Fruit fly (Drosophila melanogaster) whole organism, prepupa: ENCODE results near the gene CG14427.
A peak's percentile ranks its signal among the peaks of the same experiment; 100 is the strongest.

ENCODE experiments used
- Blimp-1 ChIP-seq: fragments of 200-800 bp; sonication (Bioruptor generic); optimal IDR thresholded peaks from 3 replicates; lab custom pipeline; 2017; ENCODE audit warnings: missing biosample characterization, missing genetic modification characterization, mild to moderate bottlenecking, moderate library complexity, missing genetic modification reagents
- CG10631 ChIP-seq: fragments of 200-800 bp; sonication (Bioruptor generic); optimal IDR thresholded peaks from 2 replicates; lab custom pipeline; 2016; ENCODE audit warnings: missing biosample characterization, missing genetic modification characterization
- CG10669 ChIP-seq: fragments of 200-800 bp; sonication (Bioruptor generic); optimal IDR thresholded peaks from 3 replicates; lab custom pipeline; 2018; ENCODE audit warnings: missing biosample characterization, mild to moderate bottlenecking, missing genetic modification characterization, moderate library complexity
- CG11294 ChIP-seq: fragments of 200-800 bp; sonication (Bioruptor generic); IDR thresholded peaks from 2 replicates; pipeline ENCODE4 v1.3.6; 2022; ENCODE audit warnings: missing biosample characterization, missing genetic modification characterization
- CG11762 ChIP-seq: fragments of 200-800 bp; sonication (Bioruptor generic); optimal IDR thresholded peaks from 3 replicates; lab custom pipeline; 2016; ENCODE audit warnings: missing biosample characterization, missing genetic modification characterization; ENCODE audit not compliant: insufficient read depth
- CG11902 ChIP-seq: fragments of 200-800 bp; sonication (Bioruptor generic); optimal IDR thresholded peaks from 3 replicates; lab custom pipeline; 2016; ENCODE audit warnings: missing biosample characterization, missing genetic modification characterization
- CG1621 ChIP-seq: fragments of 200-800 bp; sonication (Bioruptor generic); optimal IDR thresholded peaks from 3 replicates; lab custom pipeline; 2018; ENCODE audit warnings: missing biosample characterization, mild to moderate bottlenecking, missing genetic modification characterization
- CG16779 ChIP-seq: fragments of 200-800 bp; sonication (Bioruptor generic); optimal IDR thresholded peaks from 3 replicates; lab custom pipeline; 2017; ENCODE audit warnings: missing biosample characterization, mild to moderate bottlenecking, missing genetic modification characterization
- CG3032 ChIP-seq: fragments of 200-800 bp; optimal IDR thresholded peaks from 2 replicates; lab custom pipeline; 2019; ENCODE audit warnings: missing biosample characterization, mild to moderate bottlenecking, missing genetic modification characterization, moderate library complexity
- CG31627 ChIP-seq: fragments of 200-800 bp; sonication (Bioruptor generic); optimal IDR thresholded peaks from 3 replicates; lab custom pipeline; 2016; ENCODE audit warnings: missing biosample characterization, missing genetic modification characterization
- CG32006 ChIP-seq: fragments of 200-800 bp; sonication (Bioruptor generic); optimal IDR thresholded peaks from 3 replicates; lab custom pipeline; 2017; ENCODE audit warnings: missing biosample characterization, mild to moderate bottlenecking, missing genetic modification characterization
- CG34406 ChIP-seq: fragments of 200-800 bp; sonication (Bioruptor generic); optimal IDR thresholded peaks from 3 replicates; lab custom pipeline; 2016; ENCODE audit warnings: missing biosample characterization, missing genetic modification characterization
- CG3919 ChIP-seq: fragments of 200-800 bp; sonication (Bioruptor generic); optimal IDR thresholded peaks from 3 replicates; lab custom pipeline; 2016; ENCODE audit warnings: missing biosample characterization, missing genetic modification characterization
- CG4318 ChIP-seq: fragments of 200-800 bp; sonication (Bioruptor generic); optimal IDR thresholded peaks from 3 replicates; lab custom pipeline; 2017; ENCODE audit warnings: missing biosample characterization, mild to moderate bottlenecking, missing genetic modification characterization
- CG6276 ChIP-seq: fragments of 200-800 bp; sonication (Bioruptor generic); optimal IDR thresholded peaks from 2 replicates; lab custom pipeline; 2017; ENCODE audit warnings: missing biosample characterization, mild to moderate bottlenecking, missing genetic modification characterization
- CG6792 ChIP-seq: fragments of 200-800 bp; sonication (Bioruptor generic); optimal IDR thresholded peaks from 3 replicates; lab custom pipeline; 2016; ENCODE audit warnings: missing biosample characterization, missing genetic modification characterization
- CG6808 ChIP-seq: fragments of 200-800 bp; sonication (Bioruptor generic); optimal IDR thresholded peaks from 3 replicates; lab custom pipeline; 2017; ENCODE audit warnings: missing biosample characterization, missing genetic modification characterization, mild to moderate bottlenecking, moderate library complexity, missing genetic modification reagents
- CG6854 ChIP-seq: fragments of 200-800 bp; sonication (Bioruptor generic); optimal IDR thresholded peaks from 2 replicates; lab custom pipeline; 2017; ENCODE audit warnings: missing biosample characterization, mild to moderate bottlenecking, missing genetic modification characterization
- CG7368 ChIP-seq: fragments of 200-800 bp; sonication (Bioruptor generic); optimal IDR thresholded peaks from 3 replicates; lab custom pipeline; 2016; ENCODE audit warnings: missing biosample characterization, missing genetic modification characterization
- CG8119 ChIP-seq: fragments of 200-800 bp; sonication (Bioruptor generic); IDR thresholded peaks from 3 replicates; pipeline ENCODE4 v1.3.6; 2022; ENCODE audit warnings: missing biosample characterization, missing genetic modification characterization
- CG8632 ChIP-seq: fragments of 200-800 bp; sonication (Bioruptor generic); optimal IDR thresholded peaks from 3 replicates; lab custom pipeline; 2016; ENCODE audit warnings: missing biosample characterization, missing genetic modification characterization
- CG9139 ChIP-seq: fragments of 200-800 bp; sonication (Bioruptor generic); optimal IDR thresholded peaks from 3 replicates; lab custom pipeline; 2017; ENCODE audit warnings: missing biosample characterization, mild to moderate bottlenecking, missing genetic modification characterization
- Eip78C ChIP-seq: fragments of 200-800 bp; sonication (Bioruptor generic); peaks from one replicate; lab custom pipeline; 2016; ENCODE audit warnings: missing biosample characterization, missing genetic modification characterization
- Eip93F ChIP-seq: fragments of 200-800 bp; sonication (Bioruptor generic); optimal IDR thresholded peaks from 2 replicates; lab custom pipeline; 2016; ENCODE audit warnings: missing biosample characterization, mild to moderate bottlenecking, missing genetic modification characterization
- Ets21C ChIP-seq: fragments of 200-800 bp; sonication (Bioruptor generic); optimal IDR thresholded peaks from 3 replicates; lab custom pipeline; 2016; ENCODE audit warnings: missing biosample characterization, missing genetic modification characterization
- Gug ChIP-seq: fragments of 200-800 bp; sonication (Bioruptor generic); IDR thresholded peaks from 2 replicates; pipeline ENCODE4 v1.3.6; 2022; ENCODE audit warnings: missing biosample characterization, missing genetic modification characterization
- Hr38 ChIP-seq: sonication (Bioruptor generic); optimal IDR thresholded peaks from 2 replicates; lab custom pipeline; 2016; ENCODE audit warnings: missing biosample characterization, missing genetic modification characterization
- Hr39 ChIP-seq: fragments of 200-800 bp; sonication (Bioruptor generic); optimal IDR thresholded peaks from 2 replicates; lab custom pipeline; 2016; ENCODE audit warnings: missing biosample characterization, missing genetic modification characterization
- Lpt ChIP-seq: fragments of 200-800 bp; sonication (Bioruptor generic); optimal IDR thresholded peaks from 3 replicates; lab custom pipeline; 2016; ENCODE audit warnings: missing biosample characterization, missing genetic modification characterization
- OdsH ChIP-seq: fragments of 200-800 bp; sonication (Bioruptor generic); optimal IDR thresholded peaks from 3 replicates; lab custom pipeline; 2016; ENCODE audit warnings: missing biosample characterization, missing genetic modification characterization
- Smox ChIP-seq: fragments of 200-800 bp; sonication (Bioruptor generic); optimal IDR thresholded peaks from 3 replicates; lab custom pipeline; 2016; ENCODE audit warnings: missing biosample characterization, missing genetic modification characterization
- Sox102F ChIP-seq: fragments of 200-800 bp; sonication (Bioruptor generic); optimal IDR thresholded peaks from 2 replicates; lab custom pipeline; 2016; ENCODE audit warnings: missing biosample characterization, mild to moderate bottlenecking, missing genetic modification characterization
- Sox14 ChIP-seq: fragments of 200-800 bp; sonication (Bioruptor generic); optimal IDR thresholded peaks from 3 replicates; lab custom pipeline; 2016; ENCODE audit warnings: missing biosample characterization, missing genetic modification characterization
- Sox15 ChIP-seq: fragments of 200-800 bp; sonication (Bioruptor generic); optimal IDR thresholded peaks from 3 replicates; lab custom pipeline; 2016; ENCODE audit warnings: missing biosample characterization, missing genetic modification characterization
- achi ChIP-seq: fragments of 200-800 bp; sonication (Bioruptor generic); optimal IDR thresholded peaks from 3 replicates; lab custom pipeline; 2016; ENCODE audit warnings: missing biosample characterization, missing genetic modification characterization
- acj6 ChIP-seq: fragments of 200-800 bp; sonication (Bioruptor generic); optimal IDR thresholded peaks from 3 replicates; lab custom pipeline; 2016; ENCODE audit warnings: missing biosample characterization, missing genetic modification characterization
- dsx ChIP-seq: fragments of 200-800 bp; optimal IDR thresholded peaks from 3 replicates; lab custom pipeline; 2019; ENCODE audit warnings: missing biosample characterization, mild to moderate bottlenecking, missing genetic modification characterization, moderate library complexity; ENCODE audit not compliant: poor library complexity, severe bottlenecking
- eg ChIP-seq: fragments of 200-800 bp; sonication (Bioruptor generic); IDR thresholded peaks from 3 replicates; pipeline ENCODE4 v1.3.6; 2022; ENCODE audit warnings: missing biosample characterization, missing genetic modification characterization
- fkh ChIP-seq: fragments of 200-800 bp; sonication (Bioruptor generic); optimal IDR thresholded peaks from 3 replicates; lab custom pipeline; 2017; ENCODE audit warnings: missing biosample characterization, mild to moderate bottlenecking, missing genetic modification characterization, moderate library complexity
- lz ChIP-seq: fragments of 200-800 bp; sonication (Bioruptor generic); optimal IDR thresholded peaks from 3 replicates; lab custom pipeline; 2016; ENCODE audit warnings: missing biosample characterization, missing genetic modification characterization
- net ChIP-seq: fragments of 200-800 bp; sonication (Bioruptor generic); optimal IDR thresholded peaks from 3 replicates; lab custom pipeline; 2016; ENCODE audit warnings: missing biosample characterization, missing genetic modification characterization
- pdm3 ChIP-seq: fragments of 200-800 bp; sonication (Bioruptor generic); optimal IDR thresholded peaks from 3 replicates; lab custom pipeline; 2016; ENCODE audit warnings: missing biosample characterization, missing genetic modification characterization
- salr ChIP-seq, 2 experiments: fragments of 200-800 bp; sonication (Bioruptor generic); optimal IDR thresholded peaks; 3 replicates each; lab custom pipeline; 2016 to 2018; ENCODE audit warnings: missing biosample characterization in 2 of 2, missing genetic modification characterization in 2 of 2, mild to moderate bottlenecking in 1 of 2
- spab ChIP-seq: fragments of 200-800 bp; sonication (Bioruptor generic); optimal IDR thresholded peaks from 2 replicates; lab custom pipeline; 2017; ENCODE audit warnings: missing biosample characterization, mild to moderate bottlenecking, missing genetic modification characterization, missing genetic modification reagents
- ss ChIP-seq, 2 experiments: fragments of 200-800 bp; sonication (Bioruptor generic); optimal IDR thresholded peaks; 2 replicates in 1 of 2; 3 replicates in 1 of 2; lab custom pipeline; 2017 to 2018; ENCODE audit warnings: mild to moderate bottlenecking in 2 of 2, missing biosample characterization in 2 of 2, missing genetic modification characterization in 2 of 2, moderate library complexity in 1 of 2
- svp ChIP-seq: fragments of 200-800 bp; sonication (Bioruptor generic); peaks from one replicate; lab custom pipeline; 2016; ENCODE audit warnings: missing biosample characterization, missing genetic modification characterization
- topi ChIP-seq: fragments of 200-800 bp; sonication (Bioruptor generic); optimal IDR thresholded peaks from 3 replicates; lab custom pipeline; 2016; ENCODE audit warnings: missing biosample characterization, missing genetic modification characterization
- vri ChIP-seq: fragments of 200-800 bp; sonication (Bioruptor generic); optimal IDR thresholded peaks from 3 replicates; lab custom pipeline; 2016; ENCODE audit warnings: missing biosample characterization, mild to moderate bottlenecking, missing genetic modification characterization

Gene CG14427

dm6 chrX:6998492-6998852, 41.9 kb upstream of the CG14427 start, which contains the start of gene Inx2 (continued):
- TF ChIP-seq CG31627 (GFP tag; lab: Kevin White, UChicago) = no peak
- TF ChIP-seq dsx (GFP tag; lab: Kevin White, UChicago) = peak; percentile 39
- TF ChIP-seq CG10631 (GFP tag; lab: Kevin White, UChicago) = no peak
- peak; percentile 5 for TF ChIP-seq CG6276 (GFP tag; lab: Kevin White, UChicago)

DNA sequence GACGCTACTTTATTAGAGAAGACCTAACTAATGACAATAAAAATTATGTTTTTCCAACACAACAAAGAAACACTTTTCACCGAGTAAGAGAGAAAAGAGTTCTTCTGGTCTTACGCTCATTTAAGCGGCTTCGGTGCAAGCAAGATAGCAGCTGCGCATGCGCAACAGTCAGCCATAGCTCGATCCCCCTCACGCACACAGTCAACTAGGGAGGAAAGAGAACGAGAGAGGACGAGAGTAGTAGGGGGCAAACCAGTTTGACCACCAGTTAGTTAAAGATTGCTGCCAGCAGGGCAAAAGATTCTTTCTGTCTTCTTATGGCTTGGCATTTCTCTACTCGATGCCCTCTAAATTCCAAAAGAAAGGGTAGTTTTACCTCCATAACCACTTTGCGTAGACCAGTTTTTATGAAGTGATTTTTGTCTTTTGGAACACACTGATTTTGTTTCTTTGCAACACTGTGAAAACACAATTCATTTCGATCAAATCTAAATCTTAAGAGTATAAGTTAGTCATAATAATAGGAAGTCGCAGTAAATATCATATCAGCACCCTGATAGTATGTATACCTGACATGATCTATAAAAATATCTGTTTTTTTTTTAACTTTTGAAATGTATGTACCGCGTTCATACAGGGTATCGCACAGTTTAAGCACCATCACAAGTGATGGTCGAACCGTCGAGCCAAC, 39.8 kb upstream of the CG14427 start:
- no peak for TF ChIP-seq CG11762 (GFP tag; lab: Kevin White, UChicago)
- peak; percentile 52 for TF ChIP-seq pdm3 (GFP tag; lab: Kevin White, UChicago)
- TF ChIP-seq Sox102F = peak; percentile 40
- no peak for TF ChIP-seq CG16779 (tag; lab: Kevin White, UChicago)
- TF ChIP-seq CG31627 (GFP tag; lab: Kevin White, UChicago) = peak; percentile 29
- no peak for TF ChIP-seq CG34406 (GFP tag; lab: Kevin White, UChicago)
- peak; percentile 16 for TF ChIP-seq net (GFP tag; lab: Kevin White, UChicago)
- peak; percentile 28 for TF ChIP-seq CG6276 (GFP tag; lab: Kevin White, UChicago)
- TF ChIP-seq dsx (GFP tag; lab: Kevin White, UChicago) = peak; percentile 28
- TF ChIP-seq CG3032 = no peak
- TF ChIP-seq acj6 = peak; percentile 46
- TF ChIP-seq CG1621 = no peak
- peak in 1 of 2 experiments; percentile 59 for TF ChIP-seq salr (GFP tag; optimal IDR thresholded peaks at IDR 0.05; lab: Kevin White, UChicago)
- TF ChIP-seq achi = peak; percentile 56
- TF ChIP-seq CG6854 = no peak
- no peak for TF ChIP-seq fkh (GFP tag; lab: Kevin White, UChicago)
- no peak for TF ChIP-seq CG4318 (GFP tag; lab: Kevin White, UChicago)
- peak; percentile 6 for TF ChIP-seq lz
- TF ChIP-seq ss (GFP tag; optimal IDR thresholded peaks at IDR 0.05; lab: Kevin White, UChicago) = peak in 1 of 2 experiments; percentile 54
- peak; percentile 28 for TF ChIP-seq CG6792 (GFP tag; lab: Kevin White, UChicago)
- TF ChIP-seq CG32006 = peak; percentile 65
- TF ChIP-seq Hr39 = no peak
- TF ChIP-seq svp = no peak
- no peak for TF ChIP-seq vri
- no peak for TF ChIP-seq CG9139 (GFP tag; lab: Kevin White, UChicago)
- peak; percentile 42 for TF ChIP-seq Smox
- TF ChIP-seq Sox15 = no peak
- peak; percentile 60 for TF ChIP-seq CG10631 (GFP tag; lab: Kevin White, UChicago)
- no peak for TF ChIP-seq topi (GFP tag; lab: Kevin White, UChicago)
- TF ChIP-seq CG8632 (GFP tag; lab: Kevin White, UChicago) = peak; percentile 34
- TF ChIP-seq Gug (GFP tag; lab: Robert Waterston, UW) = no peak
- no peak for TF ChIP-seq Blimp-1 (GFP tag; lab: Kevin White, UChicago)
- TF ChIP-seq Ets21C (GFP tag; lab: Kevin White, UChicago) = no peak
- TF ChIP-seq Eip78C (GFP tag; lab: Kevin White, UChicago) = peak; percentile 81
- no peak for TF ChIP-seq CG11902 (GFP tag; lab: Kevin White, UChicago)
- TF ChIP-seq Eip93F (GFP tag; lab: Kevin White, UChicago) = no peak
- no peak for TF ChIP-seq CG8119 (GFP tag; lab: Robert Waterston, UW)
- no peak for TF ChIP-seq CG10669 (GFP tag; lab: Kevin White, UChicago)
- TF ChIP-seq CG6808 (GFP tag; lab: Kevin White, UChicago) = peak; percentile 38
- TF ChIP-seq CG3919 (GFP tag; lab: Kevin White, UChicago) = peak; percentile 29
- TF ChIP-seq Lpt = no peak
- TF ChIP-seq CG11294 (GFP tag; lab: Robert Waterston, UW) = no peak
- TF ChIP-seq Sox14 (GFP tag; lab: Kevin White, UChicago) = peak; percentile 35
- peak; percentile 19 for TF ChIP-seq spab (GFP tag; lab: Kevin White, UChicago)
- TF ChIP-seq OdsH = peak; percentile 37
- TF ChIP-seq CG7368 (GFP tag; lab: Kevin White, UChicago) = no peak
- no peak for TF ChIP-seq eg (GFP tag; lab: Robert Waterston, UW)
- TF ChIP-seq Hr38 = no peak
